Fruit fly (Drosophila melanogaster): ENCODE data around the gene CG3558.
A peak's percentile ranks its signal among the peaks of the same experiment; 100 is the strongest.

CG3558 gene

DNA sequence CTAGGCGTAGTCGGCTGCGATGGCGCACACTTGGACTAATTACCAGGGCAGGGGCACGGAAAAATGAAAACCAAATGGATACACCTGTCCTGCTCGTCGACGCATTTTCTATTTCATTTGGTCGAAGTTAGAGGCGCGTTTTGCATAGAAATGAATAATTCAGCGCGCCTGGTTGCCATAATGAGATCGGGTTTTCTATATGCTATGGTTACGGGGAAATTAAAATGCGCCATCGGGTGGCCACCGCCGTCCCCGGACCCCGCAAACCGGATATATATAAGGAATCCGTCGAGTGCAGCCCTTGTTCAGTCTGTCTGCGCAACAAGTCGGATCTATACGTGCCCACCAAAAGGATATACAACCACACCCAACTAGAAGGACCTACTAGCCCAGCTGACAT lies 51.0 kb downstream of the CG3558 start, which contains the start of gene FASN2:
FASN2 (plus strand) TSS at position 301 of the 400 bp plus-strand sequence.
- peak; percentile 3 for TF ChIP-seq cic (GFP tag; optimal IDR thresholded peaks at IDR 0.05)
- TF ChIP-seq CG12768 (GFP tag; optimal IDR thresholded peaks at IDR 0.05): no peak
- no peak for TF ChIP-seq Hr96 (GFP tag; optimal IDR thresholded peaks at IDR 0.05)

DNA sequence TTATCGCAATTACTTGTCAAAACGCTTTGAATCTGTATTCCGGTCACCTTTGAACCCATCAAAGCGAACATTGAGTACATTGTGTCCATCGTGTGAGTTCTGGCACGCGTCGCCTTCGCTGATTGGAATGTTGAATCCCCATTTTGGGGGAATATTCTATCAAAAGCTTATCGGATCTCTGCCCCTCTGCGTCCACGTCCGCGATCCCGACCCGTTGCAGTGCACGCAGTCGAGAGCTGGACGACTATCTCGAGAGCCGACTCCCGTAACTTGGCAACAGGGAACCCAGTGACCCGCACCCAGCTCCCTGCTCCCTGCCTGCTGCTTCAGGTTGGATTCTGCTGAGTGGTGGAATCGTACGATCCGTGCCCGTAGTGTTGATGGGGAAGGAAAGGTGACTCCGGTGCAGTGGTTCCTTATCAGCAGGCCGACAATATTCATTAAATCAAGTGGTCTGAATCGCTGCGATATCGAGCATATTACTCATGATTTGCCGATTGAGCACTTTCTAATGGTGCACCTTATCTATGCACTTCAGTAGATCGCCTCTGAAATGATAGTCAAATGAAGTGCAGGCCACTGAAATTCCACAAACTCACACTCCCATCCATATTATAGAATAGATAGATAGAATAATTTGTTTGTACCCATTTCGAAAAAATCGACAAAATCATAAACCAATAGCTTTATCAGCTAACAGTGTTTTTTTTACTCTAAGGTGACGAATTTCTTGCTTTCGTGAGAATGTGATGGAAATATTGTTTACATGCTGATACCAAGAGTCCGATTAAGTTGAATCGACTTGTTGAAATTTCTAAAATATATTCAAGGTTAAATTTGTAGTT lies 52.2 kb downstream of the CG3558 start:
- TF ChIP-seq ovo (GFP tag; optimal IDR thresholded peaks at IDR 0.05): no peak
- TF ChIP-seq CG7045 (GFP tag; optimal IDR thresholded peaks at IDR 0.05): no peak
- no peak for TF ChIP-seq pad (GFP tag; optimal IDR thresholded peaks at IDR 0.05)
- no peak for TF ChIP-seq cnc (optimal IDR thresholded peaks at IDR 0.05)
- TF ChIP-seq CG7101 (tag; optimal IDR thresholded peaks at IDR 0.05): no peak
- TF ChIP-seq toe (GFP tag; optimal IDR thresholded peaks at IDR 0.05): no peak
- no peak for TF ChIP-seq CG33017 (tag; optimal IDR thresholded peaks at IDR 0.05)
- TF ChIP-seq Mnt (GFP tag; optimal IDR thresholded peaks at IDR 0.05): peak; percentile 18
- TF ChIP-seq Hr96 (GFP tag; optimal IDR thresholded peaks at IDR 0.05): peak; percentile 1
- peak; percentile 36 for TF ChIP-seq CG12768 (GFP tag; optimal IDR thresholded peaks at IDR 0.05)
- TF ChIP-seq CG14711 (tag; optimal IDR thresholded peaks at IDR 0.05): peak; percentile 11
- peak; percentile 6 for TF ChIP-seq CG11617 (GFP tag; optimal IDR thresholded peaks at IDR 0.05)
- no peak for TF ChIP-seq bab1 (GFP tag; optimal IDR thresholded peaks at IDR 0.05)
- peak; percentile 77 for TF ChIP-seq tj (GFP tag; optimal IDR thresholded peaks at IDR 0.05)
- TF ChIP-seq kay (GFP tag; ENCODE audit: borderline replicate concordance): peak; percentile 95
- TF ChIP-seq CG5204 (GFP tag; optimal IDR thresholded peaks at IDR 0.05): no peak
- TF ChIP-seq Clk (GFP tag; optimal IDR thresholded peaks at IDR 0.05): peak; percentile 6
- TF ChIP-seq cic (GFP tag; optimal IDR thresholded peaks at IDR 0.05): peak; percentile 82
- TF ChIP-seq Crg-1 (GFP tag; optimal IDR thresholded peaks at IDR 0.05): no peak
- TF ChIP-seq CG1620 (GFP tag; optimal IDR thresholded peaks at IDR 0.05): no peak
